Fruit fly (Drosophila melanogaster): Measurements from ENCODE around the gene escl.

escl gene

dm6 chr2L:12006397-12007330, 15.9 kb downstream of the escl start (continued):
- TF ChIP-seq CG16863 (GFP tag; optimal IDR thresholded peaks at IDR 0.05): peak; percentile 71
- no peak for TF ChIP-seq sima (GFP tag; optimal IDR thresholded peaks at IDR 0.05)
- no peak for TF ChIP-seq Elba2 (GFP tag; optimal IDR thresholded peaks at IDR 0.05)
- peak; percentile 94 for TF ChIP-seq CG8290 (GFP tag; optimal IDR thresholded peaks at IDR 0.05)
- peak in 1 of 2 experiments; percentile 64 for TF ChIP-seq CG8290 (tag; optimal IDR thresholded peaks at IDR 0.05)
- no peak for TF ChIP-seq Doc2 (GFP tag; IDR thresholded peaks at IDR 0.05)
- peak; percentile 85 for TF ChIP-seq CG7357 (GFP tag; IDR thresholded peaks at IDR 0.05)
- TF ChIP-seq bowl (GFP tag; IDR thresholded peaks at IDR 0.05): no peak
- TF ChIP-seq CG3995 (GFP tag; optimal IDR thresholded peaks at IDR 0.05): peak; percentile 45
- TF ChIP-seq CG10979 (tag; optimal IDR thresholded peaks at IDR 0.05): peak; percentile 98
- TF ChIP-seq ac (GFP tag; optimal IDR thresholded peaks at IDR 0.05): peak; percentile 37
- TF ChIP-seq CG10565 (GFP tag; optimal IDR thresholded peaks at IDR 0.05): peak; percentile 58
- TF ChIP-seq pita (GFP tag; optimal IDR thresholded peaks at IDR 0.05): no peak
- TF ChIP-seq fd102C (GFP tag; optimal IDR thresholded peaks at IDR 0.05): peak; percentile 52
- TF ChIP-seq CG3726 (GFP tag; IDR thresholded peaks at IDR 0.05): no peak
- TF ChIP-seq CG14050 (GFP tag; IDR thresholded peaks at IDR 0.05): no peak
- TF ChIP-seq twi (tag; optimal IDR thresholded peaks at IDR 0.05): peak; percentile 92
- peak; percentile 58 for TF ChIP-seq CG1603 (tag; optimal IDR thresholded peaks at IDR 0.05)
- TF ChIP-seq CG1602 (GFP tag; optimal IDR thresholded peaks at IDR 0.05): peak; percentile 93
- TF ChIP-seq CG3163 (GFP tag; optimal IDR thresholded peaks at IDR 0.05): no peak
- TF ChIP-seq CG18476 (GFP tag; optimal IDR thresholded peaks at IDR 0.05): peak; percentile 81
- no peak for TF ChIP-seq lmd (GFP tag; IDR thresholded peaks at IDR 0.05)
- TF ChIP-seq CG18262 (tag; optimal IDR thresholded peaks at IDR 0.05): peak; percentile 99
- peak; percentile 97 for TF ChIP-seq CG17829 (tag; optimal IDR thresholded peaks at IDR 0.05)
- TF ChIP-seq CG7271 (tag; optimal IDR thresholded peaks at IDR 0.05): peak; percentile 81
- TF ChIP-seq Poxn (GFP tag; IDR thresholded peaks at IDR 0.05): no peak
- TF ChIP-seq B-H1 (GFP tag; IDR thresholded peaks at IDR 0.05): no peak
- TF ChIP-seq CG6175 (GFP tag; IDR thresholded peaks at IDR 0.05): no peak
- TF ChIP-seq Lpt (GFP tag; optimal IDR thresholded peaks at IDR 0.05): no peak
- TF ChIP-seq stwl (tag; optimal IDR thresholded peaks at IDR 0.05): no peak
- peak; percentile 93 for TF ChIP-seq unpg (GFP tag; optimal IDR thresholded peaks at IDR 0.05)
- TF ChIP-seq Ravus (GFP tag; IDR thresholded peaks at IDR 0.05): no peak
- peak; percentile 66 for TF ChIP-seq CG13624 (GFP tag; optimal IDR thresholded peaks at IDR 0.05)
- TF ChIP-seq Neu2 (GFP tag; optimal IDR thresholded peaks at IDR 0.05; ENCODE audit: borderline replicate concordance): no peak
- peak; percentile 93 for TF ChIP-seq CG15601 (tag; optimal IDR thresholded peaks at IDR 0.05)
- TF ChIP-seq CG11085 (GFP tag; IDR thresholded peaks at IDR 0.05): no peak
- no peak for TF ChIP-seq Optix (GFP tag; IDR thresholded peaks at IDR 0.05)
- TF ChIP-seq CG17361 (GFP tag; IDR thresholded peaks at IDR 0.05): no peak
- peak; percentile 95 for TF ChIP-seq CG10274 (GFP tag; optimal IDR thresholded peaks at IDR 0.05)
- peak; percentile 30 for TF ChIP-seq Bteb2 (GFP tag; optimal IDR thresholded peaks at IDR 0.05)
- TF ChIP-seq sd (tag; optimal IDR thresholded peaks at IDR 0.05): peak; percentile 56
- no peak for TF ChIP-seq ap (GFP tag; IDR thresholded peaks at IDR 0.05)
- no peak for TF ChIP-seq Xrp1 (GFP tag; IDR thresholded peaks at IDR 0.05)
- TF ChIP-seq zen (tag; optimal IDR thresholded peaks at IDR 0.05): peak; percentile 92
- TF ChIP-seq CG2889 (GFP tag; IDR thresholded peaks at IDR 0.05): no peak
- peak; percentile 97 for TF ChIP-seq Meics (GFP tag; optimal IDR thresholded peaks at IDR 0.05)
- TF ChIP-seq Mad (GFP tag; optimal IDR thresholded peaks at IDR 0.05): peak; percentile 59
- peak; percentile 69 for TF ChIP-seq mam (GFP tag; optimal IDR thresholded peaks at IDR 0.05)
- no peak for TF ChIP-seq hbn (GFP tag; IDR thresholded peaks at IDR 0.05; ENCODE audit: partially characterized antibody)
- peak; percentile 100 for TF ChIP-seq CG9727 (GFP tag; optimal IDR thresholded peaks at IDR 0.05)

Data from whole organism, embryonic.